Fruit fly (Drosophila melanogaster): ENCODE results near the gene RpL34a.
A peak's percentile ranks its signal among the peaks of the same experiment; 100 is the strongest.

Gene RpL34a

DNA sequence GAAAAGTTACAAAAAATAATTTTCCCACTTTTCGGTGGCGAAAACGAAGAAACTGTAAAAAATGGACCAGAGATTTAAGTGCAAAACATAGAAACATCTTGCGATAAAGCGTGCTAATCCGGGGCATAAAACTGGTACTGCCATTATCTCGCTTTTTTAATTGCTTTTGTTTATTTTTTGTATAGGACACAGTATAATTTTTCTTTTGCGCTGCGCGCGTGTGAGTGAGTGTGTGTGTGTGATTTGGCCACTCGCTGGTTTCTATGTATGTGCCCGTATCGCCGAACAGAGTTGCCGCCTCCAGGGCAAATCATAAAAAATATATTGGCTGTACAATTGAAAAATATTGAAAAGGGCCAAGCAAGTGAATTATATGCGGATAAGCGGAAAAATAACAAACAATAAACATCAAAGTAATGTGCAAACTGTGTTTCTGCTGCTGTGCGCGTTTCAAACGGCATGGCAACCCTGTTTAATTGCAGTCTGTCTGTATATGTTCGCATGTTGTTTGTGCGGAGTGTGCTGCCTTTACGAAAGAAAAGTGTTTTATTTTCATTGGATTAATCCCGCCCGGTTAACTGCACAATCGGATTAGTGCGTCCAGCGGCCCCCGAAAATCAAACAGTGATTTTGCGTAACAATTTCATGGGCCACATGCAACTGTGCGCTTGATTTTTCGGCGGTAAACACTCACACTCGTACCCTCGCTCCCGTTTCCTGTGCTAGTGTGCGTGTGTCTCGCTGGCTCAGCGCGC is 16.8 kb downstream of the RpL34a start (continued):
- TF ChIP-seq CG10267 (tag; optimal IDR thresholded peaks at IDR 0.05) (peak; percentile 82), Antp (GFP tag; optimal IDR thresholded peaks at IDR 0.05) (peak; percentile 98), CG31441 (GFP tag; IDR thresholded peaks at IDR 0.05) (peak; percentile 92), CG11723 (GFP tag; optimal IDR thresholded peaks at IDR 0.05) (peak; percentile 93), pnt (GFP tag; optimal IDR thresholded peaks at IDR 0.05) (peak; percentile 96), chm (GFP tag; IDR thresholded peaks at IDR 0.05) (peak; percentile 97), caup (GFP tag; optimal IDR thresholded peaks at IDR 0.05; ENCODE audit: severe bottlenecking) (peak; percentile 96), peb (GFP tag; IDR thresholded peaks at IDR 0.05) (peak; percentile 95), Atf-2 (GFP tag; optimal IDR thresholded peaks at IDR 0.05) (peak; percentile 98), nom (GFP tag; optimal IDR thresholded peaks at IDR 0.05) (peak; percentile 75), pan (optimal IDR thresholded peaks at IDR 0.05) (no peak), pan (GFP tag; optimal IDR thresholded peaks at IDR 0.05 in 1 of 2, IDR thresholded peaks at IDR 0.05 in 1 of 2) (peak in 1 of 2 experiments; percentile 98), CG12299 (tag; optimal IDR thresholded peaks at IDR 0.05) (peak; percentile 77), hth (optimal IDR thresholded peaks at IDR 0.05) (no peak), Bdp1 (GFP tag; optimal IDR thresholded peaks at IDR 0.05) (peak; percentile 91), Neu2 (GFP tag; optimal IDR thresholded peaks at IDR 0.05; ENCODE audit: borderline replicate concordance) (peak; percentile 77), br (optimal IDR thresholded peaks at IDR 0.05) (no peak), otp (GFP tag; IDR thresholded peaks at IDR 0.05) (peak; percentile 97), CG7357 (GFP tag; IDR thresholded peaks at IDR 0.05) (peak; percentile 91), ase (GFP tag; IDR thresholded peaks at IDR 0.05) (peak; percentile 97), CG6254 (GFP tag; optimal IDR thresholded peaks at IDR 0.05) (peak; percentile 93), Lpt (GFP tag; optimal IDR thresholded peaks at IDR 0.05) (no peak), CG2199 (GFP tag; IDR thresholded peaks at IDR 0.05) (peak; percentile 94), CG6813 (GFP tag; optimal IDR thresholded peaks at IDR 0.05) (peak; percentile 94), tx (GFP tag; optimal IDR thresholded peaks at IDR 0.05) (peak; percentile 97), CG34376 (GFP tag; optimal IDR thresholded peaks at IDR 0.05) (peak; percentile 69), phol (tag; optimal IDR thresholded peaks at IDR 0.05) (peak; percentile 95), H2.0 (GFP tag; IDR thresholded peaks at IDR 0.05) (peak; percentile 98), CG33557 (GFP tag; optimal IDR thresholded peaks at IDR 0.05) (peak; percentile 75), wor (GFP tag; IDR thresholded peaks at IDR 0.05) (peak; percentile 95), CG13775 (GFP tag; optimal IDR thresholded peaks at IDR 0.05) (peak; percentile 97), CG15073 (GFP tag; optimal IDR thresholded peaks at IDR 0.05) (peak; percentile 83), CG31224 (GFP tag; IDR thresholded peaks at IDR 0.05) (peak; percentile 93), bab2 (GFP tag; optimal IDR thresholded peaks at IDR 0.05) (peak; percentile 98), CG12744 (GFP tag; optimal IDR thresholded peaks at IDR 0.05) (peak; percentile 93), zf30C (GFP tag; optimal IDR thresholded peaks at IDR 0.05) (no peak), Bgb (GFP tag; IDR thresholded peaks at IDR 0.05; ENCODE audit: partially characterized antibody) (no peak), CG7745 (tag; optimal IDR thresholded peaks at IDR 0.05) (peak; percentile 34), pita (GFP tag; optimal IDR thresholded peaks at IDR 0.05) (no peak), CG16779 (GFP tag; IDR thresholded peaks at IDR 0.05) (peak; percentile 91), CG17612 (GFP tag; IDR thresholded peaks at IDR 0.05) (peak; percentile 96), grau (tag; optimal IDR thresholded peaks at IDR 0.05) (peak; percentile 93), CG9817 (tag; optimal IDR thresholded peaks at IDR 0.05) (peak; percentile 93), prd (optimal IDR thresholded peaks at IDR 0.05) (no peak), prd (GFP tag; IDR thresholded peaks at IDR 0.05) (peak; percentile 98), Hr3 (GFP tag; optimal IDR thresholded peaks at IDR 0.05) (peak; percentile 94), row (GFP tag; IDR thresholded peaks at IDR 0.05) (peak; percentile 97), sqz (GFP tag; optimal IDR thresholded peaks at IDR 0.05) (peak; percentile 89), E2f2 (GFP tag; IDR thresholded peaks at IDR 0.05) (peak; percentile 78), CG1233 (GFP tag; optimal IDR thresholded peaks at IDR 0.05) (peak; percentile 94), CG18619 (GFP tag; optimal IDR thresholded peaks at IDR 0.05) (peak; percentile 95)
